Fruit fly (Drosophila melanogaster): ENCODE results near the gene rin.

DNA sequence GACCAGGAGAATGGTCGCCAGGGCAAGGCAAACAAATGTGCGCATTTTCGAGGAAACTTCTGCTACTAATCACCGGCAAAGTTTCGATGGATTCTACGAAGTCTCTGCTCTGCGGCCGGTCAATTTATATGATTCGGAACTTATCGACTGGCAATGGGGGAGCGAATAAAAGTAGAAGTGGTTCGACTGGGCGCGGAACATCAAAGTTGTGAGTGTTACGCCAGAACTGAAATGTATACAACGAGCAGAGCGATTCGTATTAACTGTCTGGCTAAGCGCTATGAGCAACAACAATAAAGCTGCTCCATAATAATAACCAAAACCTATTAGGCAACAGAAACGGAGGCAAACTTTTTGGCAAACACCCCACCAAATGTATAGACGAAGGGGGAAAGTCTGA, 34.5 kb upstream of the rin start, which contains the start of gene CG9757:
- TF ChIP-seq pan (optimal IDR thresholded peaks at IDR 0.05) = no peak
- no peak for TF ChIP-seq psq (GFP tag; optimal IDR thresholded peaks at IDR 0.05)
- TF ChIP-seq Rel (GFP tag; optimal IDR thresholded peaks at IDR 0.05) = no peak
- TF ChIP-seq Rel (tag; optimal IDR thresholded peaks at IDR 0.05) = no peak
- no peak for TF ChIP-seq Vsx2 (GFP tag; optimal IDR thresholded peaks at IDR 0.05; ENCODE audit: partially characterized antibody)
- no peak for TF ChIP-seq jim (GFP tag; optimal IDR thresholded peaks at IDR 0.05)
- TF ChIP-seq HLH106 (tag; optimal IDR thresholded peaks at IDR 0.05) = no peak
- TF ChIP-seq Myc (optimal IDR thresholded peaks at IDR 0.05) = no peak
- TF ChIP-seq N (GFP tag; optimal IDR thresholded peaks at IDR 0.05) = no peak
